Worm (Caenorhabditis elegans) whole organism, young adult: Measurements from ENCODE around the gene fbxb-50.
A peak's percentile ranks its signal among the peaks of the same experiment; 100 is the strongest.
"Not testable (repeated sequence)": the region's sequence is repeated elsewhere in the genome, so short reads cannot be mapped to it uniquely, and the experiment has no call there.

Source experiments
- B0336.3 ChIP-seq: fragments of 200-800 bp; sonication (Bioruptor generic); IDR thresholded peaks from 2 replicates; pipeline ENCODE4 v1.3.6; 2022; ENCODE audit warnings: missing genetic modification characterization, missing compliant biosample characterization
- F33H1.4 ChIP-seq: fragments of 200-800 bp; sonication (Bioruptor generic); IDR thresholded peaks from 2 replicates; pipeline ENCODE4 v1.3.6; 2022; ENCODE audit warnings: missing genetic modification reagents, missing genetic modification characterization, missing compliant biosample characterization
- F49E8.2 ChIP-seq: sonication (generic microtip); optimal IDR thresholded peaks from 3 replicates; lab custom pipeline; 2017; ENCODE audit warnings: missing genetic modification characterization, mild to moderate bottlenecking, missing compliant biosample characterization, antibody characterized with exemption, moderate library complexity; ENCODE audit not compliant: insufficient read depth
- F55B11.4 ChIP-seq: sonication (generic microtip); optimal IDR thresholded peaks from 2 replicates; lab custom pipeline; 2016; ENCODE audit warnings: missing compliant biosample characterization, missing genetic modification characterization, borderline replicate concordance; ENCODE audit not compliant: insufficient read depth
- K12H6.12 ChIP-seq: fragments of 200-800 bp; sonication (Bioruptor generic); optimal IDR thresholded peaks from 2 replicates; lab custom pipeline; 2018; ENCODE audit warnings: mild to moderate bottlenecking, missing genetic modification characterization, missing compliant biosample characterization
- Y53F4B.3 ChIP-seq: fragments of 200-800 bp; sonication (Bioruptor generic); IDR thresholded peaks from 2 replicates; pipeline ENCODE4 v1.3.6; 2022; ENCODE audit warnings: missing genetic modification reagents, missing genetic modification characterization, missing compliant biosample characterization
- ZK185.1 ChIP-seq: sonication (generic microtip); optimal IDR thresholded peaks from 2 replicates; lab custom pipeline; 2016; ENCODE audit warnings: mild to moderate bottlenecking, missing genetic modification characterization, missing compliant biosample characterization; ENCODE audit not compliant: poor library complexity, severe bottlenecking
- aptf-2 ChIP-seq: fragments of 200-800 bp; sonication (Bioruptor generic); conservative IDR thresholded peaks from 2 replicates; pipeline ENCODE4 v1.3.6; 2022; ENCODE audit warnings: missing genetic modification reagents, missing genetic modification characterization, missing compliant biosample characterization
- aptf-3 ChIP-seq: fragments of 200-800 bp; sonication (Bioruptor generic); IDR thresholded peaks from 2 replicates; pipeline ENCODE4 v1.3.6; 2022; ENCODE audit warnings: missing genetic modification characterization, missing compliant biosample characterization
- cebp-1 ChIP-seq, 2 experiments: fragments of 200-800 bp in 1 of 2; sonication (Bioruptor generic) in 1 of 2; sonication (generic microtip) in 1 of 2; IDR thresholded peaks in 1 of 2; optimal IDR thresholded peaks in 1 of 2; 2 replicates each; pipeline versions ENCODE4 v1.3.6 to Lab custom; 2017 to 2022; ENCODE audit warnings: missing compliant biosample characterization in 2 of 2, missing genetic modification characterization in 2 of 2, mild to moderate bottlenecking in 1 of 2, missing genetic modification reagents in 1 of 2, moderate library complexity in 1 of 2
- ceh-100 ChIP-seq: fragments of 200-800 bp; sonication (Bioruptor generic); IDR thresholded peaks from 2 replicates; pipeline ENCODE4 v1.3.6; 2022; ENCODE audit warnings: missing genetic modification reagents, missing genetic modification characterization, missing compliant biosample characterization
- ceh-27 ChIP-seq: fragments of 200-800 bp; sonication (Bioruptor generic); optimal IDR thresholded peaks from 2 replicates; lab custom pipeline; 2018; ENCODE audit warnings: mild to moderate bottlenecking, missing genetic modification characterization, moderate library complexity, missing compliant biosample characterization
- ceh-40 ChIP-seq: fragments of 200-800 bp; sonication (Bioruptor generic); IDR thresholded peaks from 2 replicates; pipeline ENCODE4 v1.3.6; 2022; ENCODE audit warnings: missing genetic modification characterization, missing compliant biosample characterization
- ceh-79 ChIP-seq: sonication (generic microtip); optimal IDR thresholded peaks from 2 replicates; lab custom pipeline; 2017; ENCODE audit warnings: mild to moderate bottlenecking, missing genetic modification characterization, missing compliant biosample characterization
- chd-7 ChIP-seq: sonication (generic microtip); optimal IDR thresholded peaks from 2 replicates; lab custom pipeline; 2016; ENCODE audit warnings: mild to moderate bottlenecking, missing genetic modification characterization, moderate library complexity, missing compliant biosample characterization
- dox-1 ChIP-seq: fragments of 200-800 bp; sonication (Bioruptor generic); IDR thresholded peaks from 2 replicates; pipeline ENCODE4 v1.3.6; 2022; ENCODE audit warnings: missing genetic modification reagents, missing genetic modification characterization, missing compliant biosample characterization
- efl-1 ChIP-seq: fragments of 150-350 bp; optimal IDR thresholded peaks from 2 replicates; lab custom pipeline; 2014; ENCODE audit warnings: missing biosample characterization, missing genetic modification reagents, missing genetic modification characterization
- egrh-3 ChIP-seq: fragments of 200-800 bp; sonication (Bioruptor generic); IDR thresholded peaks from 2 replicates; pipeline ENCODE4 v1.3.6; 2022; ENCODE audit warnings: missing genetic modification reagents, missing genetic modification characterization, missing compliant biosample characterization
- hrde-1 ChIP-seq: sonication (generic microtip); optimal IDR thresholded peaks from 2 replicates; lab custom pipeline; 2016; ENCODE audit warnings: missing genetic modification characterization, mild to moderate bottlenecking, missing compliant biosample characterization, moderate library complexity, missing genotype, missing genetic modification reagents, borderline replicate concordance
- let-526 ChIP-seq: fragments of 200-800 bp; sonication (Bioruptor generic); IDR thresholded peaks from 2 replicates; pipeline ENCODE4 v1.3.6; 2022; ENCODE audit warnings: missing genetic modification reagents, missing genetic modification characterization, missing compliant biosample characterization
- let-607 ChIP-seq, 2 experiments: fragments of 200-800 bp in 1 of 2; sonication (Bioruptor generic) in 1 of 2; sonication (generic microtip) in 1 of 2; optimal IDR thresholded peaks; 2 replicates each; lab custom pipeline; 2016 to 2018; ENCODE audit warnings: mild to moderate bottlenecking in 2 of 2, missing compliant biosample characterization in 2 of 2, missing genetic modification characterization in 2 of 2, moderate library complexity in 2 of 2, missing genotype in 1 of 2
- lin-35 ChIP-seq, 3 experiments: fragments of 150-350 bp in 2 of 3; sonication (generic microtip) in 1 of 3; optimal IDR thresholded peaks; 2 replicates each; lab custom pipeline; 2014 to 2018; ENCODE audit warnings: missing biosample characterization in 3 of 3, missing genetic modification characterization in 3 of 3, missing genetic modification reagents in 3 of 3
- lsl-1 ChIP-seq: fragments of 200-800 bp; sonication (Bioruptor generic); optimal IDR thresholded peaks from 2 replicates; lab custom pipeline; 2018; ENCODE audit warnings: mild to moderate bottlenecking, missing genetic modification characterization, moderate library complexity, missing compliant biosample characterization
- mcd-1 ChIP-seq: fragments of 200-800 bp; sonication (Bioruptor generic); IDR thresholded peaks from 2 replicates; pipeline ENCODE4 v1.3.6; 2022; ENCODE audit warnings: missing genetic modification reagents, missing genetic modification characterization, missing compliant biosample characterization
- nhr-120 ChIP-seq: fragments of 200-800 bp; sonication (Bioruptor generic); IDR thresholded peaks from 2 replicates; pipeline ENCODE4 v1.3.6; 2022; ENCODE audit warnings: missing genetic modification characterization, missing compliant biosample characterization
- nhr-179 ChIP-seq: sonication (generic microtip); optimal IDR thresholded peaks from 2 replicates; lab custom pipeline; 2016; ENCODE audit warnings: mild to moderate bottlenecking, missing genetic modification characterization, missing compliant biosample characterization
- nhr-80 ChIP-seq: sonication (generic microtip); optimal IDR thresholded peaks from 2 replicates; lab custom pipeline; 2016; ENCODE audit warnings: missing genetic modification characterization, missing compliant biosample characterization
- nhr-90 ChIP-seq: sonication (generic microtip); optimal IDR thresholded peaks from 2 replicates; lab custom pipeline; 2016; ENCODE audit warnings: missing genotype, mild to moderate bottlenecking, missing genetic modification characterization, missing compliant biosample characterization
- pha-4 ChIP-seq: fragments of 150-350 bp; sonication (generic microtip); optimal IDR thresholded peaks from 2 replicates; lab custom pipeline; 2014; ENCODE audit warnings: missing biosample characterization, missing genetic modification reagents, missing genetic modification characterization
- rcor-1 ChIP-seq: fragments of 200-800 bp; sonication (Bioruptor generic); IDR thresholded peaks from 2 replicates; pipeline ENCODE4 v1.3.6; 2022; ENCODE audit warnings: missing genetic modification reagents, missing genetic modification characterization, missing compliant biosample characterization
- repo-1 ChIP-seq: sonication (generic microtip); optimal IDR thresholded peaks from 2 replicates; lab custom pipeline; 2017; ENCODE audit warnings: mild to moderate bottlenecking, missing genetic modification characterization, missing compliant biosample characterization
- sdz-38 ChIP-seq: sonication (generic microtip); optimal IDR thresholded peaks from 2 replicates; lab custom pipeline; 2016; ENCODE audit warnings: missing genotype, missing genetic modification characterization, missing compliant biosample characterization
- snpc-1.3 ChIP-seq: sonication (generic microtip); optimal IDR thresholded peaks from 2 replicates; lab custom pipeline; 2017; ENCODE audit warnings: missing genetic modification characterization, mild to moderate bottlenecking, missing compliant biosample characterization, antibody characterized with exemption, moderate library complexity, missing genotype, missing genetic modification reagents; ENCODE audit not compliant: insufficient read depth
- snpc-3.4 ChIP-seq: sonication (generic microtip); optimal IDR thresholded peaks from 2 replicates; lab custom pipeline; 2017; ENCODE audit warnings: missing genetic modification characterization, mild to moderate bottlenecking, missing compliant biosample characterization, antibody characterized with exemption, moderate library complexity, missing genotype, missing genetic modification reagents
- somi-1 ChIP-seq: fragments of 200-800 bp; sonication (Bioruptor generic); optimal IDR thresholded peaks from 2 replicates; lab custom pipeline; 2018; ENCODE audit warnings: mild to moderate bottlenecking, missing genetic modification characterization, missing compliant biosample characterization
- tbp1 ChIP-seq: fragments of 200-800 bp; sonication (Bioruptor generic); optimal IDR thresholded peaks from 2 replicates; lab custom pipeline; 2018; ENCODE audit warnings: mild to moderate bottlenecking, missing genetic modification characterization, missing compliant biosample characterization
- tbx-9 ChIP-seq: sonication (generic microtip); optimal IDR thresholded peaks from 2 replicates; lab custom pipeline; 2016; ENCODE audit warnings: borderline replicate concordance, missing genetic modification characterization, inconsistent platforms, missing compliant biosample characterization
- unc-130 ChIP-seq: sonication (generic microtip); optimal IDR thresholded peaks from 2 replicates; lab custom pipeline; 2016; ENCODE audit warnings: missing genetic modification reagents, missing genetic modification characterization, missing compliant biosample characterization
- unc-62 ChIP-seq: fragments of 150-350 bp; optimal IDR thresholded peaks from 2 replicates; lab custom pipeline; 2014; ENCODE audit warnings: missing biosample characterization, missing genetic modification reagents, missing genetic modification characterization
- ztf-22 ChIP-seq: fragments of 200-800 bp; sonication (Bioruptor generic); optimal IDR thresholded peaks from 2 replicates; lab custom pipeline; 2018; ENCODE audit warnings: mild to moderate bottlenecking, missing genetic modification characterization, moderate library complexity, missing compliant biosample characterization
- ztf-25 ChIP-seq: fragments of 200-800 bp; sonication (Bioruptor generic); IDR thresholded peaks from 2 replicates; pipeline ENCODE4 v1.3.6; 2022; ENCODE audit warnings: missing genetic modification reagents, missing genetic modification characterization, missing compliant biosample characterization
- ztf-28 ChIP-seq: fragments of 200-800 bp; sonication (Bioruptor generic); IDR thresholded peaks from 2 replicates; pipeline ENCODE4 v1.3.6; 2022; ENCODE audit warnings: missing genetic modification reagents, missing genetic modification characterization, missing compliant biosample characterization

The fbxb-50 gene

ce11 chrII:1556217-1556616 is at the start of gene fbxb-50, which contains the start of gene fbxb-54:
fbxb-50 (plus strand) TSS chrII:1556443.
fbxb-54 (minus strand) TSS chrII:1556317.
- TF ChIP-seq somi-1 (GFP tag; lab: Kevin White, UChicago); snpc-3.4; aptf-3: not testable (repeated sequence)

DNA sequence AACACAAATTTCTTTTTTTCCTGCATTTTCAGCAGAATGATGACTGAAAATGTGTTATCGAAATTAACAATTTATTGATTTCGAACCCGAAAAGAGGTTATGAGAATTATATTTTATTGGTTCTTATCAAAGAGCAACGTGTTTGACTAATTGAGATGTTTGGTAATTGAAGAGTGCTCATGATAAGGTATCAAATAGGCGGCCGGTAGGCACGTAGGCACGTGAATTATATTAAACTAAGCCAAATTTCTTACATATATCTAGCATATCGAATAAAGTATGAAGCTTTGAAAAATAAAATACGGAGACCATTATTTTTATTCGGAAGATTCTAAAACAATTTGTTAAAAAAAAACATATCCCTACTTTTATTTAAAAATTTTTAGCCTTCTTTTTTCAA is 38.9 kb upstream of the fbxb-50 start, which contains the start of gene math-45:
Gene math-45, minus strand, starts transcription at position 101 of the 400 bp plus-strand sequence.
- no peak for TF ChIP-seq K12H6.12
- TF ChIP-seq F55B11.4 (tag; lab: Kevin White, UChicago) = no peak
- no peak for TF ChIP-seq B0336.3 (GFP tag; lab: Robert Waterston, UW)

- TF ChIP-seq rcor-1 (no peak), ceh-40 (no peak), Y53F4B.3 (no peak), tbp1 (GFP tag; lab: Kevin White, UChicago) (no peak), K12H6.12 (no peak), ZK185.1 (tag; lab: Kevin White, UChicago) (no peak), egrh-3 (GFP tag; lab: Robert Waterston, UW) (no peak), unc-130 (GFP tag; lab: Kevin White, UChicago) (no peak), efl-1 (no peak), somi-1 (GFP tag; lab: Kevin White, UChicago) (no peak), cebp-1 (GFP tag; IDR thresholded peaks at IDR 0.05; lab: Robert Waterston, UW) (no peak), cebp-1 (tag; optimal IDR thresholded peaks at IDR 0.05; lab: Kevin White, UChicago) (no peak), nhr-80 (tag; lab: Kevin White, UChicago) (no peak), repo-1 (no peak), nhr-120 (GFP tag; lab: Robert Waterston, UW) (no peak), snpc-1.3 (tag; lab: Kevin White, UChicago) (no peak), ceh-79 (tag; lab: Kevin White, UChicago) (no peak), aptf-2 (GFP tag; lab: Robert Waterston, UW) (no peak), ztf-25 (GFP tag; lab: Robert Waterston, UW) (no peak), aptf-3 (no peak), unc-62 (GFP tag; lab: Kevin White, UChicago) (no peak)
Measured at ce11 chrII:1518914-1519313, 37.3 kb upstream of the fbxb-50 start, which contains the start of gene Y51H7BR.8. Y51H7BR.8 (plus strand) TSS chrII:1519214.

DNA sequence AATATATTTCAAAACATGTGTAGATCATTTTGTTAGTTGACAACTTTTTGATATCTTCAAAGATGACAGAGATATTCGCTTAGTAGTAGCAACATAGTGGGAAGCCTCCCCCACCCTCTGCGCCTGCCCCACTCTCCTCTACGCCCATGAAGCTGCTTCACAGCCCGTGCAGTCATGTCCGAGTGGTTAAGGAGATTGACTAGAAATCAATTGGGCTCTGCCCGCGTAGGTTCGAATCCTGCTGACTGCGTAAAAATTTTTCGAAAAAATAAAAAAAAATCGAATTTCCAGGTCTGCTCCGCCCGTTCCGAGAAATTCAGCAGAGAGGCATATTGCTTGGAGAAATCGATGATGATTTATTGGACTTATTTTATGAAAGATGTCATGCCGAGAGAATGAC is 36.4 kb upstream of the fbxb-50 start:
- TF ChIP-seq ztf-22 (GFP tag; lab: Kevin White, UChicago) (no peak), ceh-100 (GFP tag; lab: Robert Waterston, UW) (no peak), ztf-28 (GFP tag; lab: Robert Waterston, UW) (0 out of 2 replicates have a peak, but pooled peaks have one; percentile 64), dox-1 (GFP tag; lab: Robert Waterston, UW) (no peak), chd-7 (tag; lab: Kevin White, UChicago) (no peak), lin-35 (GFP tag; optimal IDR thresholded peaks at IDR 0.05; lab: Kevin White, UChicago) (peak in 1 of 3 experiments; percentile 45), hrde-1 (tag; lab: Kevin White, UChicago) (no peak), aptf-2 (GFP tag; lab: Robert Waterston, UW) (no peak), F33H1.4 (no peak), let-526 (GFP tag; lab: Robert Waterston, UW) (no peak), pha-4 (tag; lab: Kevin White, UChicago) (no peak), lsl-1 (no peak), sdz-38 (tag; lab: Kevin White, UChicago) (no peak), F49E8.2 (tag; lab: Kevin White, UChicago) (no peak), nhr-90 (tag; lab: Kevin White, UChicago) (peak; percentile 25), ceh-27 (peak; percentile 26), let-607 (tag; optimal IDR thresholded peaks at IDR 0.05; lab: Kevin White, UChicago) (peak in 1 of 2 experiments; percentile 7), tbx-9 (tag; lab: Kevin White, UChicago) (no peak), nhr-179 (tag; lab: Kevin White, UChicago) (no peak), snpc-1.3 (tag; lab: Kevin White, UChicago) (peak; percentile 27), ceh-79 (tag; lab: Kevin White, UChicago) (peak; percentile 7), ztf-25 (GFP tag; lab: Robert Waterston, UW) (peak; percentile 60; the same call in 1 of the 2 replicates), mcd-1 (GFP tag; lab: Robert Waterston, UW) (peak; percentile 58)
